Fruit fly (Drosophila melanogaster) whole organism, embryonic: ENCODE results near the gene CG34057.

Source experiments
- Abd-B ChIP-seq: fragments of 200-800 bp; sonication (Bioruptor generic); optimal IDR thresholded peaks from 2 replicates; lab custom pipeline; 2018; ENCODE audit warnings: missing biosample characterization, mild to moderate bottlenecking, missing genetic modification characterization, moderate library complexity
- Blimp-1 ChIP-seq: fragments of 200-800 bp; sonication (Bioruptor generic); optimal IDR thresholded peaks from 3 replicates; lab custom pipeline; 2018; ENCODE audit warnings: missing biosample characterization, missing genetic modification characterization, mild to moderate bottlenecking, moderate library complexity, missing genetic modification reagents
- CG10274 ChIP-seq: fragments of 200-800 bp; sonication (Bioruptor generic); optimal IDR thresholded peaks from 3 replicates; lab custom pipeline; 2017; ENCODE audit warnings: missing biosample characterization, mild to moderate bottlenecking, missing genetic modification characterization
- CG10321 ChIP-seq: fragments of 200-800 bp; sonication (Bioruptor generic); IDR thresholded peaks from 2 replicates; pipeline ENCODE4 v1.3.6; 2022; ENCODE audit warnings: missing biosample characterization, missing genetic modification characterization
- CG11085 ChIP-seq: fragments of 200-800 bp; sonication (Bioruptor generic); IDR thresholded peaks from 2 replicates; pipeline ENCODE4 v1.3.6; 2022; ENCODE audit warnings: missing biosample characterization, missing genetic modification characterization
- CG11398 ChIP-seq: fragments of 200-800 bp; sonication (Bioruptor generic); optimal IDR thresholded peaks from 2 replicates; lab custom pipeline; 2016; ENCODE audit warnings: missing biosample characterization, missing genetic modification characterization
- CG11560 ChIP-seq: fragments of 200-800 bp; sonication (Bioruptor generic); IDR thresholded peaks from 3 replicates; pipeline ENCODE4 v1.3.6; 2022; ENCODE audit warnings: missing biosample characterization, missing genetic modification characterization
- CG11723 ChIP-seq: fragments of 200-800 bp; sonication (Bioruptor generic); optimal IDR thresholded peaks from 2 replicates; lab custom pipeline; 2017; ENCODE audit warnings: missing biosample characterization, mild to moderate bottlenecking, missing genetic modification characterization
- CG12236 ChIP-seq: fragments of 200-800 bp; sonication (Bioruptor generic); optimal IDR thresholded peaks from 2 replicates; lab custom pipeline; 2016; ENCODE audit warnings: missing biosample characterization, missing genetic modification characterization
- CG12769 ChIP-seq: fragments of 200-800 bp; sonication (Bioruptor generic); optimal IDR thresholded peaks from 2 replicates; lab custom pipeline; 2019; ENCODE audit warnings: missing biosample characterization, mild to moderate bottlenecking, missing genetic modification characterization, moderate library complexity
- CG13424 ChIP-seq: fragments of 200-800 bp; sonication (Bioruptor generic); optimal IDR thresholded peaks from 2 replicates; lab custom pipeline; 2019; ENCODE audit warnings: missing biosample characterization, mild to moderate bottlenecking, missing genetic modification characterization, moderate library complexity
- CG13624 ChIP-seq: fragments of 200-800 bp; sonication (Bioruptor generic); optimal IDR thresholded peaks from 2 replicates; lab custom pipeline; 2016; ENCODE audit warnings: missing biosample characterization, missing genetic modification characterization
- CG1529 ChIP-seq: fragments of 200-800 bp; sonication (Bioruptor generic); optimal IDR thresholded peaks from 3 replicates; lab custom pipeline; 2018; ENCODE audit warnings: missing biosample characterization, missing genetic modification characterization
- CG18599 ChIP-seq: fragments of 200-800 bp; sonication (Bioruptor generic); optimal IDR thresholded peaks from 3 replicates; lab custom pipeline; 2017; ENCODE audit warnings: missing biosample characterization, missing genetic modification characterization, mild to moderate bottlenecking, moderate library complexity, missing genetic modification reagents
- CG2199 ChIP-seq: fragments of 200-800 bp; sonication (Bioruptor generic); IDR thresholded peaks from 3 replicates; pipeline ENCODE4 v1.3.6; 2022; ENCODE audit warnings: missing biosample characterization, missing genetic modification characterization
- CG30431 ChIP-seq: fragments of 200-800 bp; sonication (Bioruptor generic); optimal IDR thresholded peaks from 2 replicates; lab custom pipeline; 2017; ENCODE audit warnings: missing biosample characterization, missing genetic modification characterization
- CG5953 ChIP-seq: fragments of 200-800 bp; sonication (Bioruptor generic); IDR thresholded peaks from 2 replicates; pipeline ENCODE4 v1.3.6; 2022; ENCODE audit warnings: missing biosample characterization, missing genetic modification characterization
- CG7357 ChIP-seq: fragments of 200-800 bp; sonication (Bioruptor generic); IDR thresholded peaks from 3 replicates; pipeline ENCODE4 v1.3.6; 2022; ENCODE audit warnings: missing biosample characterization, missing genetic modification characterization
- CG7745 ChIP-seq: fragments of 200-800 bp; sonication (Bioruptor generic); optimal IDR thresholded peaks from 2 replicates; lab custom pipeline; 2018; ENCODE audit warnings: missing biosample characterization, mild to moderate bottlenecking, missing genetic modification characterization, moderate library complexity
- CG7928 ChIP-seq: fragments of 200-800 bp; sonication (Bioruptor generic); optimal IDR thresholded peaks from 2 replicates; lab custom pipeline; 2017; ENCODE audit warnings: missing biosample characterization, mild to moderate bottlenecking, missing genetic modification characterization
- CG9817 ChIP-seq: fragments of 200-800 bp; sonication (Bioruptor generic); optimal IDR thresholded peaks from 2 replicates; lab custom pipeline; 2018; ENCODE audit warnings: missing biosample characterization, mild to moderate bottlenecking, missing genetic modification characterization, moderate library complexity
- CTCF ChIP-seq: fragments of 200-800 bp; sonication (Bioruptor generic); optimal IDR thresholded peaks from 2 replicates; lab custom pipeline; 2017; ENCODE audit warnings: missing biosample characterization, mild to moderate bottlenecking, missing genetic modification characterization, moderate library complexity
- Dbx ChIP-seq: fragments of 200-800 bp; sonication (Bioruptor generic); IDR thresholded peaks from 3 replicates; pipeline ENCODE4 v1.3.6; 2022; ENCODE audit warnings: missing biosample characterization, missing genetic modification characterization
- Meics ChIP-seq: fragments of 200-800 bp; sonication (Bioruptor generic); optimal IDR thresholded peaks from 2 replicates; lab custom pipeline; 2017; ENCODE audit warnings: missing biosample characterization, mild to moderate bottlenecking, missing genetic modification characterization
- NK7.1 ChIP-seq: fragments of 200-800 bp; sonication (Bioruptor generic); optimal IDR thresholded peaks from 3 replicates; lab custom pipeline; 2016; ENCODE audit warnings: missing biosample characterization, missing genetic modification characterization
- Ravus ChIP-seq: fragments of 200-800 bp; sonication (Bioruptor generic); IDR thresholded peaks from 2 replicates; pipeline ENCODE4 v1.3.6; 2022; ENCODE audit warnings: missing biosample characterization, missing genetic modification characterization
- Scr ChIP-seq: fragments of 200-800 bp; sonication (Bioruptor generic); IDR thresholded peaks from 2 replicates; pipeline ENCODE4 v1.3.6; 2022; ENCODE audit warnings: missing biosample characterization, missing genetic modification characterization; ENCODE audit not compliant: partially characterized antibody
- Ssrp ChIP-seq: fragments of 200-800 bp; sonication (Bioruptor generic); optimal IDR thresholded peaks from 2 replicates; lab custom pipeline; 2018; ENCODE audit warnings: missing biosample characterization, mild to moderate bottlenecking, missing genetic modification characterization, moderate library complexity
- ase ChIP-seq: fragments of 200-800 bp; sonication (Bioruptor generic); IDR thresholded peaks from 3 replicates; pipeline ENCODE4 v1.3.6; 2022; ENCODE audit warnings: missing biosample characterization, missing genetic modification characterization
- bab2 ChIP-seq: fragments of 200-800 bp; sonication (Bioruptor generic); optimal IDR thresholded peaks from 2 replicates; lab custom pipeline; 2016; ENCODE audit warnings: missing biosample characterization, missing genetic modification characterization
- chm ChIP-seq: fragments of 200-800 bp; sonication (Bioruptor generic); IDR thresholded peaks from 2 replicates; pipeline ENCODE4 v1.3.6; 2022; ENCODE audit warnings: missing biosample characterization, missing genetic modification characterization
- crol ChIP-seq: fragments of 200-800 bp; sonication (Bioruptor generic); IDR thresholded peaks from 2 replicates; pipeline ENCODE4 v1.3.6; 2022; ENCODE audit warnings: missing biosample characterization, missing genetic modification characterization
- crp ChIP-seq, 2 experiments: fragments of 200-800 bp; sonication (Bioruptor generic); optimal IDR thresholded peaks; 2 replicates in 1 of 2; 3 replicates in 1 of 2; lab custom pipeline; 2017; ENCODE audit warnings: missing biosample characterization in 2 of 2, missing genetic modification characterization in 2 of 2, mild to moderate bottlenecking in 1 of 2, moderate library complexity in 1 of 2
- da ChIP-seq: fragments of 200-800 bp; sonication (Bioruptor generic); optimal IDR thresholded peaks from 2 replicates; lab custom pipeline; 2016; ENCODE audit warnings: missing biosample characterization, missing genetic modification characterization
- dimm ChIP-seq: fragments of 200-800 bp; sonication (Bioruptor generic); IDR thresholded peaks from 2 replicates; pipeline ENCODE4 v1.3.6; 2022; ENCODE audit warnings: missing biosample characterization, missing genetic modification characterization
- grn ChIP-seq: fragments of 200-800 bp; sonication (Bioruptor generic); optimal IDR thresholded peaks from 3 replicates; lab custom pipeline; 2017; ENCODE audit warnings: missing biosample characterization, missing genetic modification characterization
- inv ChIP-seq: fragments of 200-800 bp; sonication (Bioruptor generic); IDR thresholded peaks from 2 replicates; pipeline ENCODE4 v1.3.6; 2022; ENCODE audit warnings: missing biosample characterization, missing genetic modification characterization; ENCODE audit not compliant: partially characterized antibody
- lab ChIP-seq: fragments of 200-800 bp; sonication (Bioruptor generic); optimal IDR thresholded peaks from 3 replicates; lab custom pipeline; 2017; ENCODE audit warnings: missing biosample characterization, missing genetic modification characterization, mild to moderate bottlenecking, moderate library complexity, missing genetic modification reagents
- maf-S ChIP-seq: fragments of 200-800 bp; sonication (Bioruptor generic); optimal IDR thresholded peaks from 2 replicates; lab custom pipeline; 2016; ENCODE audit warnings: missing biosample characterization, missing genetic modification characterization
- otp ChIP-seq: fragments of 200-800 bp; sonication (Bioruptor generic); IDR thresholded peaks from 3 replicates; pipeline ENCODE4, ENCODE4 v1.3.6; 2022; ENCODE audit warnings: missing biosample characterization, missing genetic modification characterization
- pita ChIP-seq: fragments of 200-800 bp; sonication (Bioruptor generic); optimal IDR thresholded peaks from 2 replicates; lab custom pipeline; 2017; ENCODE audit warnings: missing biosample characterization, mild to moderate bottlenecking, missing genetic modification characterization
- pnt ChIP-seq: fragments of 200-800 bp; sonication (Bioruptor generic); optimal IDR thresholded peaks from 3 replicates; lab custom pipeline; 2016; ENCODE audit warnings: missing biosample characterization, missing genetic modification characterization
- pros ChIP-seq: fragments of 200-800 bp; sonication (Bioruptor generic); optimal IDR thresholded peaks from 3 replicates; lab custom pipeline; 2019; ENCODE audit warnings: missing biosample characterization, mild to moderate bottlenecking, missing genetic modification characterization, moderate library complexity
- pum ChIP-seq: fragments of 200-800 bp; sonication (Bioruptor generic); optimal IDR thresholded peaks from 2 replicates; lab custom pipeline; 2016; ENCODE audit warnings: missing biosample characterization, missing genetic modification characterization
- run ChIP-seq: fragments of 200-800 bp; sonication (Bioruptor generic); optimal IDR thresholded peaks from 3 replicates; lab custom pipeline; 2018; ENCODE audit warnings: missing biosample characterization, mild to moderate bottlenecking, missing genetic modification characterization
- trem ChIP-seq: fragments of 200-800 bp; optimal IDR thresholded peaks from 3 replicates; lab custom pipeline; 2019; ENCODE audit warnings: missing biosample characterization, mild to moderate bottlenecking, missing genetic modification characterization, moderate library complexity
- zen ChIP-seq: fragments of 200-800 bp; sonication (Bioruptor generic); optimal IDR thresholded peaks from 3 replicates; lab custom pipeline; 2018; ENCODE audit warnings: missing biosample characterization, mild to moderate bottlenecking, missing genetic modification characterization, moderate library complexity
- zen2 ChIP-seq: fragments of 200-800 bp; sonication (Bioruptor generic); IDR thresholded peaks from 3 replicates; pipeline ENCODE4 v1.3.6; 2022; ENCODE audit warnings: missing biosample characterization, missing genetic modification characterization; ENCODE audit not compliant: partially characterized antibody

Gene CG34057

DNA sequence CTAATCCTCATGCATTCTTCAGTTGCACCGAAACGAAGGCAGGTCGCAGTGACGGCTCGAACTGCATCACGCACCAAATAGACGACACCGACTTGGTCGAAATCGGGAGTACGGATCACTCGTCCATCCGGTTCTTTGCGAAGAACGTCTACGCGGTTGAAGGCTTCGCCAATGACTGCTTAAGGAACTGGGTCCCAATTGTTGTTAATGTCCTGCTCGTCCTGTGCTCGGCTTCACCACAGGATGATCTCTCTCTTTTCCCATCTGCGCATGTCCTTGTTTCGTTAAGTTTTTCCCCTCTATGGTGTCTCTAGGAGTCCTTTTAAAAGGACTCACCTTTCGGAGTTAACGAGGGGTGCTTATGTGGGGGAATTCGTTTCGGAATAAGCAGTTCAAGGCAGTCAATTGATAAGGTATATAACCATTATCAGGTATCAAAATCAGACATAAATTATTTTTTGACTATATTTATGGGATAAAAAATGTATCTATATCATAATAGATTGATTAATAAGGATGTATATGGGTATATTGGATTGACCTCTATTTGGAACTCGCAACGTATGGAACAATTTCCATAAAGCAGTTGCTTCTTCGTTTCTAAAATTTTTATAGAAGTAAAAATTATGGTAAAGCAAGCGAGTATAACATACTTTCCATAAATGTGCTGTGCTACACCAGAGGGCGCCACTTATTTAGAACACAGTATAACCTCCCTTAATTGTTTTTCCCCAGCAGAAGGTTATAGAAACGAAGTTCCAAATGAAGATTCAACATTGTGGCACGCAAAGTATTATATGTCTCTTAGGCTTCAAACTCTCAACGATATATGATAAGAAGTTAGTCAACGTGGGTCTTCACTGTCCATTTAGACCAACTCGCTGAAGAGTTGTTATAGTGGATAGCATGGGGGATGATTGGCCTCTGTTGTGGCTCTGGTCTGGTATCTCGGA is 39.8 kb upstream of the CG34057 start, which contains the start of gene dpr20 (continued):
- TF ChIP-seq Ssrp = peak; percentile 61
- peak; percentile 56 for TF ChIP-seq CG30431 (GFP tag; lab: Kevin White, UChicago)
- peak; percentile 41 for TF ChIP-seq CG10274
- peak; percentile 26 for TF ChIP-seq CG12236 (GFP tag; lab: Kevin White, UChicago)
- peak; percentile 79 for TF ChIP-seq CG13424 (tag; lab: Kevin White, UChicago)
- TF ChIP-seq pnt (GFP tag; lab: Kevin White, UChicago) = peak; percentile 56
- peak; percentile 89 for TF ChIP-seq otp (GFP tag; lab: Robert Waterston, UW)
- peak; percentile 77 for TF ChIP-seq CG7357
- TF ChIP-seq CTCF = peak; percentile 90
- TF ChIP-seq Scr (GFP tag; lab: Robert Waterston, UW) = no peak
- peak; percentile 72 for TF ChIP-seq bab2 (GFP tag; lab: Kevin White, UChicago)
- no peak; the same call in 1 of the 2 replicates for TF ChIP-seq Ravus
- no peak for TF ChIP-seq inv (GFP tag; lab: Robert Waterston, UW)
- TF ChIP-seq run (tag; lab: Kevin White, UChicago) = no peak
- TF ChIP-seq trem (tag; lab: Kevin White, UChicago) = no peak
- TF ChIP-seq maf-S (GFP tag; lab: Kevin White, UChicago) = peak; percentile 53
- peak; percentile 27 for TF ChIP-seq NK7.1 (GFP tag; lab: Kevin White, UChicago)
- peak; percentile 60 for TF ChIP-seq Abd-B (GFP tag; lab: Kevin White, UChicago)
- peak; percentile 55 for TF ChIP-seq pum (GFP tag; lab: Kevin White, UChicago)
- peak; percentile 66 for TF ChIP-seq dimm (GFP tag; lab: Robert Waterston, UW)
- TF ChIP-seq CG1529 (GFP tag; lab: Kevin White, UChicago) = no peak
- no peak for TF ChIP-seq CG7745 (tag; lab: Kevin White, UChicago)
- TF ChIP-seq Meics (GFP tag; lab: Kevin White, UChicago) = peak; percentile 85
- TF ChIP-seq CG18599 (GFP tag; lab: Kevin White, UChicago) = peak; percentile 94
- TF ChIP-seq CG11398 (GFP tag; lab: Kevin White, UChicago) = peak; percentile 8
- TF ChIP-seq da = no peak
- peak; percentile 48 for TF ChIP-seq CG7928 (GFP tag; lab: Kevin White, UChicago)
- TF ChIP-seq pita = peak; percentile 35
- peak; percentile 92 for TF ChIP-seq Dbx (GFP tag; lab: Robert Waterston, UW)
- no peak for TF ChIP-seq grn (GFP tag; lab: Kevin White, UChicago)
- peak; percentile 70 for TF ChIP-seq CG11560 (tag; lab: Robert Waterston, UW)
- TF ChIP-seq CG2199 (GFP tag; lab: Robert Waterston, UW) = 0 out of 3 replicates have a peak, but pooled peaks have one; percentile 23
- no peak for TF ChIP-seq zen2 (GFP tag; lab: Robert Waterston, UW)
- peak; percentile 59; the same call in 1 of the 2 replicates for TF ChIP-seq CG10321
- peak; percentile 76 for TF ChIP-seq CG11085
- TF ChIP-seq CG9817 (tag; lab: Kevin White, UChicago) = peak; percentile 80
- peak; percentile 84 for TF ChIP-seq CG5953 (GFP tag; lab: Robert Waterston, UW)
- TF ChIP-seq crol (GFP tag; lab: Robert Waterston, UW) = 0 out of 2 replicates have a peak, but pooled peaks have one; percentile 39
- peak; percentile 87 for TF ChIP-seq ase (GFP tag; lab: Robert Waterston, UW)
- TF ChIP-seq crp (GFP tag; optimal IDR thresholded peaks at IDR 0.05; lab: Kevin White, UChicago) = peak in 1 of 2 experiments; percentile 6
- peak; percentile 68 for TF ChIP-seq chm (GFP tag; lab: Robert Waterston, UW)
- peak; percentile 4 for TF ChIP-seq CG11723
- peak; percentile 92 for TF ChIP-seq CG12769 (tag; lab: Kevin White, UChicago)
- TF ChIP-seq lab (GFP tag; lab: Kevin White, UChicago) = peak; percentile 94
- TF ChIP-seq CG13624 = peak; percentile 76
- peak; percentile 40 for TF ChIP-seq pros (GFP tag; lab: Kevin White, UChicago)
- peak; percentile 41 for TF ChIP-seq zen (tag; lab: Kevin White, UChicago)
- TF ChIP-seq Blimp-1 = peak; percentile 38
